Worm (Caenorhabditis elegans): ENCODE results near the gene srj-52.

srj-52 gene

ce11 chrV:731330-731729 is 35.5 kb upstream of the srj-52 start (continued):
- TF ChIP-seq ztf-25 (GFP tag; IDR thresholded peaks at IDR 0.05), result no peak
- no peak for TF ChIP-seq xnd-1 (tag; optimal IDR thresholded peaks at IDR 0.05)
- TF ChIP-seq mes-4 (tag; optimal IDR thresholded peaks at IDR 0.05), result no peak

ce11 chrV:730216-730615 is 34.4 kb upstream of the srj-52 start:
- no peak for TF ChIP-seq pha-4 (tag; optimal IDR thresholded peaks at IDR 0.05)
- no peak for TF ChIP-seq akir-1 (GFP tag; optimal IDR thresholded peaks at IDR 0.05)
- TF ChIP-seq aptf-2 (GFP tag; conservative IDR thresholded peaks at IDR 0.05), result no peak
- no peak for TF ChIP-seq T26A5.8 (tag; optimal IDR thresholded peaks at IDR 0.05)
- no peak for TF ChIP-seq lag-1 (GFP tag; IDR thresholded peaks at IDR 0.05)
- TF ChIP-seq rpc-1 (optimal IDR thresholded peaks at IDR 0.05), result no peak
- no peak for TF ChIP-seq rpc-1 (tag; optimal IDR thresholded peaks at IDR 0.05)
- TF ChIP-seq nhr-120 (GFP tag; IDR thresholded peaks at IDR 0.05), result no peak
- no peak for TF ChIP-seq lsy-27 (tag; optimal IDR thresholded peaks at IDR 0.05; ENCODE audit: borderline replicate concordance, insufficient read depth)
- 0 out of 2 replicates have a peak, but pooled peaks have one; percentile 47 for TF ChIP-seq madf-3 (GFP tag; IDR thresholded peaks at IDR 0.05)
- TF ChIP-seq F37B4.10 (GFP tag; IDR thresholded peaks at IDR 0.05), result no peak
- peak; percentile 42; the same call in 1 of the 2 replicates for TF ChIP-seq dox-1 (GFP tag; IDR thresholded peaks at IDR 0.05)
- TF ChIP-seq repo-1 (tag; optimal IDR thresholded peaks at IDR 0.05), result peak; percentile 56
- no peak for TF ChIP-seq attf-3 (GFP tag; conservative IDR thresholded peaks at IDR 0.05)
- no peak for TF ChIP-seq hrde-1 (tag; optimal IDR thresholded peaks at IDR 0.05; ENCODE audit: borderline replicate concordance)
- TF ChIP-seq zim-3 (tag; optimal IDR thresholded peaks at IDR 0.05), result no peak
- TF ChIP-seq unc-130 (GFP tag; optimal IDR thresholded peaks at IDR 0.05), result no peak
- no peak for TF ChIP-seq ztf-25 (GFP tag; IDR thresholded peaks at IDR 0.05)
- TF ChIP-seq ceh-91 (GFP tag; IDR thresholded peaks at IDR 0.05), result no peak
- TF ChIP-seq ceh-40 (GFP tag; IDR thresholded peaks at IDR 0.05), result no peak
- no peak for TF ChIP-seq Y67H2A.10 (GFP tag; conservative IDR thresholded peaks at IDR 0.05)
- no peak for TF ChIP-seq Y56A3A.18 (GFP tag; IDR thresholded peaks at IDR 0.05)
- 0 out of 2 replicates have a peak, but pooled peaks have one; percentile 55 for TF ChIP-seq egl-44 (GFP tag; IDR thresholded peaks at IDR 0.05)
- no peak for TF ChIP-seq ceh-100 (GFP tag; IDR thresholded peaks at IDR 0.05)
- no peak for TF ChIP-seq die-1 (tag; optimal IDR thresholded peaks at IDR 0.05)
- no peak for TF ChIP-seq F52B5.7 (tag; optimal IDR thresholded peaks at IDR 0.05)
- TF ChIP-seq sea-2 (GFP tag; IDR thresholded peaks at IDR 0.05), result no peak
- no peak for TF ChIP-seq madf-10 (tag; optimal IDR thresholded peaks at IDR 0.05)
- no peak for TF ChIP-seq Y53F4B.3 (GFP tag; IDR thresholded peaks at IDR 0.05)
- no peak for TF ChIP-seq F49E8.2 (tag; optimal IDR thresholded peaks at IDR 0.05; ENCODE audit: insufficient read depth)
- TF ChIP-seq ZK185.1 (tag; optimal IDR thresholded peaks at IDR 0.05; ENCODE audit: poor library complexity, severe bottlenecking), result peak; percentile 25
- peak; percentile 46 for TF ChIP-seq tlf-1 (GFP tag; optimal IDR thresholded peaks at IDR 0.05)
- peak; percentile 66 for TF ChIP-seq chd-7 (tag; optimal IDR thresholded peaks at IDR 0.05)
- TF ChIP-seq ceh-58 (GFP tag; IDR thresholded peaks at IDR 0.05), result no peak
- TF ChIP-seq madf-8 (GFP tag; conservative IDR thresholded peaks at IDR 0.05), result no peak
- no peak for TF ChIP-seq hsf-1 (GFP tag; IDR thresholded peaks at IDR 0.05)
- TF ChIP-seq egrh-3 (GFP tag; IDR thresholded peaks at IDR 0.05), result no peak
- TF ChIP-seq mcd-1 (GFP tag; IDR thresholded peaks at IDR 0.05), result no peak
- no peak for TF ChIP-seq mes-4 (tag; optimal IDR thresholded peaks at IDR 0.05)
- TF ChIP-seq Y95B8A.8 (GFP tag; IDR thresholded peaks at IDR 0.05), result 0 out of 2 replicates have a peak, but pooled peaks have one; percentile 36
- TF ChIP-seq let-607 (tag; optimal IDR thresholded peaks at IDR 0.05), result no peak
- TF ChIP-seq sptf-2 (GFP tag; optimal IDR thresholded peaks at IDR 0.05), result no peak
- peak; percentile 81 for TF ChIP-seq nfyb-1 (GFP tag; IDR thresholded peaks at IDR 0.05)
- TF ChIP-seq fkh-3 (tag; optimal IDR thresholded peaks at IDR 0.05), result no peak
- TF ChIP-seq nhr-90 (tag; optimal IDR thresholded peaks at IDR 0.05), result no peak
- TF ChIP-seq snpc-3.4 (tag; optimal IDR thresholded peaks at IDR 0.05), result no peak

Measured in whole organism, young adult.